Fruit fly (Drosophila melanogaster) whole organism, embryonic: Measurements from ENCODE around the gene Arfip.

Experiments
- Asciz ChIP-seq: fragments of 200-800 bp; sonication (Bioruptor generic); optimal IDR thresholded peaks from 2 replicates; lab custom pipeline; 2017; ENCODE audit warnings: missing biosample characterization, mild to moderate bottlenecking, missing genetic modification characterization, missing genetic modification reagents
- CG10267 ChIP-seq: fragments of 200-800 bp; sonication (Bioruptor generic); optimal IDR thresholded peaks from 2 replicates; lab custom pipeline; 2018; ENCODE audit warnings: missing biosample characterization, mild to moderate bottlenecking, missing genetic modification characterization, moderate library complexity
- CG12659 ChIP-seq: fragments of 200-800 bp; sonication (Bioruptor generic); optimal IDR thresholded peaks from 3 replicates; lab custom pipeline; 2017; ENCODE audit warnings: mild to moderate bottlenecking, missing biosample characterization, missing genetic modification reagents, missing genetic modification characterization
- CG13624 ChIP-seq: fragments of 200-800 bp; sonication (Bioruptor generic); optimal IDR thresholded peaks from 2 replicates; lab custom pipeline; 2016; ENCODE audit warnings: missing biosample characterization, missing genetic modification characterization
- CG14441 ChIP-seq: fragments of 200-800 bp; sonication (Bioruptor generic); IDR thresholded peaks from 2 replicates; pipeline ENCODE4 v1.3.6; 2022; ENCODE audit warnings: missing biosample characterization, missing genetic modification characterization
- CG15073 ChIP-seq: fragments of 200-800 bp; sonication (Bioruptor generic); optimal IDR thresholded peaks from 2 replicates; lab custom pipeline; 2016; ENCODE audit warnings: missing biosample characterization, missing genetic modification characterization
- CG15514 ChIP-seq: fragments of 200-800 bp; sonication (Bioruptor generic); optimal IDR thresholded peaks from 3 replicates; lab custom pipeline; 2017; ENCODE audit warnings: missing biosample characterization, missing genetic modification characterization, mild to moderate bottlenecking, moderate library complexity, missing genetic modification reagents
- CG1603 ChIP-seq: fragments of 200-800 bp; sonication (Bioruptor generic); optimal IDR thresholded peaks from 2 replicates; lab custom pipeline; 2019; ENCODE audit warnings: missing biosample characterization, mild to moderate bottlenecking, missing genetic modification characterization, moderate library complexity
- CG16779 ChIP-seq: fragments of 200-800 bp; sonication (Bioruptor generic); IDR thresholded peaks from 2 replicates; pipeline ENCODE4 v1.3.6; 2022; ENCODE audit warnings: missing biosample characterization, missing genetic modification characterization
- CG17328 ChIP-seq: fragments of 200-800 bp; sonication (Bioruptor generic); IDR thresholded peaks from 2 replicates; pipeline ENCODE4 v1.3.6; 2022; ENCODE audit warnings: missing biosample characterization, missing genetic modification characterization
- CG17802 ChIP-seq: fragments of 200-800 bp; sonication (Bioruptor generic); optimal IDR thresholded peaks from 2 replicates; lab custom pipeline; 2018; ENCODE audit warnings: missing biosample characterization, mild to moderate bottlenecking, missing genetic modification characterization, moderate library complexity
- CG2116 ChIP-seq: fragments of 200-800 bp; sonication (Bioruptor generic); optimal IDR thresholded peaks from 3 replicates; lab custom pipeline; 2018; ENCODE audit warnings: missing biosample characterization, mild to moderate bottlenecking, missing genetic modification characterization
- CG2712 ChIP-seq: fragments of 200-800 bp; optimal IDR thresholded peaks from 3 replicates; lab custom pipeline; 2019; ENCODE audit warnings: missing biosample characterization, mild to moderate bottlenecking, missing genetic modification characterization, moderate library complexity
- CG34376 ChIP-seq: fragments of 200-800 bp; sonication (Bioruptor generic); optimal IDR thresholded peaks from 2 replicates; lab custom pipeline; 2018; ENCODE audit warnings: missing biosample characterization, mild to moderate bottlenecking, missing genetic modification characterization
- CG4404 ChIP-seq: fragments of 200-800 bp; sonication (Bioruptor generic); IDR thresholded peaks from 2 replicates; pipeline ENCODE4 v1.3.6; 2022; ENCODE audit warnings: missing biosample characterization, missing genetic modification characterization
- CG5245 ChIP-seq: fragments of 200-800 bp; sonication (Bioruptor generic); optimal IDR thresholded peaks from 3 replicates; lab custom pipeline; 2016; ENCODE audit warnings: missing biosample characterization, missing genetic modification characterization
- CG6175 ChIP-seq: fragments of 200-800 bp; sonication (Bioruptor generic); IDR thresholded peaks from 3 replicates; pipeline ENCODE4 v1.3.6; 2022; ENCODE audit warnings: missing biosample characterization, missing genetic modification characterization
- CG8089 ChIP-seq: fragments of 200-800 bp; sonication (Bioruptor generic); optimal IDR thresholded peaks from 3 replicates; lab custom pipeline; 2016; ENCODE audit warnings: missing biosample characterization, missing genetic modification characterization
- CG9797 ChIP-seq: fragments of 200-800 bp; sonication (Bioruptor generic); optimal IDR thresholded peaks from 3 replicates; lab custom pipeline; 2018; ENCODE audit warnings: missing biosample characterization, mild to moderate bottlenecking, missing genetic modification characterization
- Doc2 ChIP-seq: fragments of 200-800 bp; sonication (Bioruptor generic); IDR thresholded peaks from 2 replicates; pipeline ENCODE4 v1.3.6; 2022; ENCODE audit warnings: missing biosample characterization, missing genetic modification characterization
- Doc3 ChIP-seq: fragments of 200-800 bp; sonication (Bioruptor generic); IDR thresholded peaks from 3 replicates; pipeline ENCODE4 v1.3.6; 2022; ENCODE audit warnings: missing biosample characterization, missing genetic modification characterization; ENCODE audit not compliant: partially characterized antibody
- E2f2 ChIP-seq: fragments of 200-800 bp; sonication (Bioruptor generic); IDR thresholded peaks from 2 replicates; pipeline ENCODE4 v1.3.6; 2022; ENCODE audit warnings: missing biosample characterization, missing genetic modification characterization
- Hmr ChIP-seq: fragments of 200-800 bp; sonication (Bioruptor generic); optimal IDR thresholded peaks from 3 replicates; lab custom pipeline; 2017; ENCODE audit warnings: mild to moderate bottlenecking, missing biosample characterization, missing genetic modification reagents, missing genetic modification characterization
- MTF-1 ChIP-seq: fragments of 200-800 bp; sonication (Bioruptor generic); optimal IDR thresholded peaks from 2 replicates; lab custom pipeline; 2018; ENCODE audit warnings: missing biosample characterization, mild to moderate bottlenecking, missing genetic modification characterization, borderline replicate concordance
- Med ChIP-seq: fragments of 200-800 bp; sonication (Bioruptor generic); peaks from one replicate; lab custom pipeline; 2016; ENCODE audit warnings: missing biosample characterization, missing genetic modification characterization, mild to moderate bottlenecking, inconsistent platforms, moderate library complexity
- NC2α ChIP-seq: fragments of 200-800 bp; sonication (Bioruptor generic); optimal IDR thresholded peaks from 2 replicates; lab custom pipeline; 2016; ENCODE audit warnings: missing biosample characterization, missing genetic modification characterization
- Nf-YB ChIP-seq: fragments of 200-800 bp; sonication (Bioruptor generic); optimal IDR thresholded peaks from 3 replicates; lab custom pipeline; 2019; ENCODE audit warnings: missing biosample characterization, mild to moderate bottlenecking, missing genetic modification characterization, moderate library complexity
- Rfx ChIP-seq: fragments of 200-800 bp; sonication (Bioruptor generic); IDR thresholded peaks from 2 replicates; pipeline ENCODE4 v1.3.6; 2022; ENCODE audit warnings: missing biosample characterization, missing genetic modification characterization
- Ssrp ChIP-seq: fragments of 200-800 bp; sonication (Bioruptor generic); optimal IDR thresholded peaks from 2 replicates; lab custom pipeline; 2018; ENCODE audit warnings: missing biosample characterization, mild to moderate bottlenecking, missing genetic modification characterization, moderate library complexity
- Tbp ChIP-seq: fragments of >200 bp; optimal IDR thresholded peaks from 2 replicates; lab custom pipeline; 2018; ENCODE audit warnings: missing biosample characterization, missing genetic modification characterization
- Trl ChIP-seq, 3 experiments: fragments of >200 bp in 2 of 3; fragments of 200-800 bp in 1 of 3; sonication (Bioruptor generic) in 1 of 3; optimal IDR thresholded peaks; 2 replicates in 1 of 3; 3 replicates in 2 of 3; lab custom pipeline; 2016 to 2017; ENCODE audit warnings: missing biosample characterization in 1 of 3, missing genetic modification characterization in 1 of 3
- Xrp1 ChIP-seq: fragments of 200-800 bp; sonication (Bioruptor generic); IDR thresholded peaks from 2 replicates; pipeline ENCODE4 v1.3.6; 2022; ENCODE audit warnings: missing biosample characterization, missing genetic modification characterization
- bab2 ChIP-seq: fragments of 200-800 bp; sonication (Bioruptor generic); optimal IDR thresholded peaks from 2 replicates; lab custom pipeline; 2016; ENCODE audit warnings: missing biosample characterization, missing genetic modification characterization
- bcd ChIP-seq: fragments of 200-800 bp; sonication (Bioruptor generic); optimal IDR thresholded peaks from 2 replicates; lab custom pipeline; 2017; ENCODE audit warnings: missing biosample characterization, mild to moderate bottlenecking, missing genetic modification characterization
- ci ChIP-seq: fragments of 200-800 bp; sonication (Bioruptor generic); IDR thresholded peaks from 3 replicates; pipeline ENCODE4 v1.3.6; 2022; ENCODE audit warnings: missing biosample characterization, missing genetic modification characterization
- cwo ChIP-seq: fragments of 200-800 bp; sonication (Bioruptor generic); optimal IDR thresholded peaks from 3 replicates; lab custom pipeline; 2017; ENCODE audit warnings: missing biosample characterization, missing genetic modification characterization, mild to moderate bottlenecking, moderate library complexity, missing genetic modification reagents
- ewg ChIP-seq: fragments of 200-800 bp; sonication (Bioruptor generic); optimal IDR thresholded peaks from 3 replicates; lab custom pipeline; 2017; ENCODE audit warnings: mild to moderate bottlenecking, missing biosample characterization, missing genetic modification reagents, missing genetic modification characterization
- gcm ChIP-seq: fragments of 200-800 bp; sonication (Bioruptor generic); optimal IDR thresholded peaks from 2 replicates; lab custom pipeline; 2019; ENCODE audit warnings: missing biosample characterization, mild to moderate bottlenecking, missing genetic modification characterization, moderate library complexity
- gem ChIP-seq: fragments of 200-800 bp; sonication (Bioruptor generic); optimal IDR thresholded peaks from 2 replicates; lab custom pipeline; 2019; ENCODE audit warnings: missing biosample characterization, mild to moderate bottlenecking, missing genetic modification characterization, moderate library complexity
- h ChIP-seq: fragments of >200 bp; optimal IDR thresholded peaks from 2 replicates; lab custom pipeline; 2017
- ind ChIP-seq: fragments of 200-800 bp; sonication (Bioruptor generic); optimal IDR thresholded peaks from 3 replicates; lab custom pipeline; 2016; ENCODE audit warnings: missing biosample characterization, missing genetic modification characterization
- inv ChIP-seq: fragments of 200-800 bp; sonication (Bioruptor generic); IDR thresholded peaks from 2 replicates; pipeline ENCODE4 v1.3.6; 2022; ENCODE audit warnings: missing biosample characterization, missing genetic modification characterization; ENCODE audit not compliant: partially characterized antibody
- jing ChIP-seq: fragments of 200-800 bp; sonication (Bioruptor generic); optimal IDR thresholded peaks from 2 replicates; lab custom pipeline; 2018; ENCODE audit warnings: missing biosample characterization, mild to moderate bottlenecking, missing genetic modification characterization
- lola ChIP-seq, 3 experiments: fragments of >200 bp in 2 of 3; fragments of 200-800 bp in 1 of 3; sonication (Bioruptor generic) in 1 of 3; optimal IDR thresholded peaks; 2 replicates each; lab custom pipeline; 2017 to 2019; ENCODE audit warnings: missing biosample characterization in 3 of 3, missing genetic modification characterization in 3 of 3, mild to moderate bottlenecking in 1 of 3, moderate library complexity in 1 of 3
- onecut ChIP-seq: fragments of 200-800 bp; sonication (Bioruptor generic); IDR thresholded peaks from 2 replicates; pipeline ENCODE4 v1.3.6; 2022; ENCODE audit warnings: missing biosample characterization, missing genetic modification characterization
- ro ChIP-seq: fragments of 200-800 bp; sonication (Bioruptor generic); IDR thresholded peaks from 2 replicates; pipeline ENCODE4 v1.3.6; 2022; ENCODE audit warnings: missing biosample characterization, missing genetic modification characterization
- scrt ChIP-seq: fragments of 200-800 bp; sonication (Bioruptor generic); optimal IDR thresholded peaks from 2 replicates; lab custom pipeline; 2018; ENCODE audit warnings: missing biosample characterization, mild to moderate bottlenecking, missing genetic modification characterization, moderate library complexity
- sug ChIP-seq: fragments of 200-800 bp; optimal IDR thresholded peaks from 2 replicates; lab custom pipeline; 2019; ENCODE audit warnings: missing biosample characterization, mild to moderate bottlenecking, missing genetic modification characterization, moderate library complexity
- tap ChIP-seq: fragments of 200-800 bp; optimal IDR thresholded peaks from 3 replicates; lab custom pipeline; 2019; ENCODE audit warnings: missing biosample characterization, mild to moderate bottlenecking, missing genetic modification characterization, moderate library complexity
- tio ChIP-seq: fragments of 200-800 bp; sonication (Bioruptor generic); optimal IDR thresholded peaks from 2 replicates; lab custom pipeline; 2017; ENCODE audit warnings: missing biosample characterization, missing genetic modification characterization, inconsistent platforms
- zfh2 ChIP-seq: fragments of 200-800 bp; sonication (Bioruptor generic); optimal IDR thresholded peaks from 2 replicates; lab custom pipeline; 2016; ENCODE audit warnings: missing biosample characterization, missing genetic modification characterization

Arfip gene

DNA sequence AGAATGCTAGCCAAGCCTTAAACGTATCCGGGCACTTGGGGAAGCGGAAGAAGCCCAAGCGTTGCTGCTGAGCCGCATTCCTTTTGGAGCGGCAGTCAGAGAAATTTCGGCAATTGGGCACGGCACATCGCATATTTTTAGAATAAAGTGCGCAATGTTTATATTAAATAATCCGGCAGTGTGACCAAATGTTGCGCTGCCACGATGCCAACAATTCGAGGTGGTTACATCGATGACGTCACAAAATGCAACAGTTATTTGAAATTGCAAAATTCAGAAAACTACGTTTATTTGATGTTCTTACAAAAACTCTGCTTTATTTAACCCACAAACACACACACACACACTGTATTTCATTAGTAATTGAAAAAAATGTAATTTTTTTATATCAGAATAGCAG is 14.9 kb downstream of the Arfip start, which contains the start of gene CG6689 (continued):
- no peak for TF ChIP-seq onecut (GFP tag; lab: Robert Waterston, UW)
- TF ChIP-seq CG2712: peak; percentile 5
- peak; percentile 88 for TF ChIP-seq CG9797 (GFP tag; lab: Kevin White, UChicago)
- TF ChIP-seq CG1603: peak; percentile 51
- no peak for TF ChIP-seq Xrp1 (GFP tag; lab: Robert Waterston, UW)
- TF ChIP-seq gem (tag; lab: Kevin White, UChicago): peak; percentile 16
- TF ChIP-seq ci (GFP tag; lab: Robert Waterston, UW): peak; percentile 66; the same call in 1 of the 3 replicates
- TF ChIP-seq Doc2 (GFP tag; lab: Robert Waterston, UW): no peak
- TF ChIP-seq inv: 0 out of 2 replicates have a peak, but pooled peaks have one; percentile 28
- TF ChIP-seq CG5245 (GFP tag; lab: Kevin White, UChicago): no peak
- peak; percentile 80 for TF ChIP-seq CG2116 (GFP tag; lab: Kevin White, UChicago)
- TF ChIP-seq ewg (GFP tag; lab: Kevin White, UChicago): peak; percentile 37
- no peak for TF ChIP-seq NC2α
- TF ChIP-seq Trl (optimal IDR thresholded peaks at IDR 0.05; lab: Kevin White, UChicago): no peak
- no peak for TF ChIP-seq Trl (GFP tag; optimal IDR thresholded peaks at IDR 0.05; lab: Kevin White, UChicago)
- TF ChIP-seq Tbp (GFP tag; lab: Kevin White, UChicago): no peak
- TF ChIP-seq sug (tag; lab: Kevin White, UChicago): peak; percentile 25
- peak; percentile 55 for TF ChIP-seq CG12659 (GFP tag; lab: Kevin White, UChicago)
- TF ChIP-seq CG16779 (GFP tag; lab: Robert Waterston, UW): no peak
- peak; percentile 9 for TF ChIP-seq CG10267 (tag; lab: Kevin White, UChicago)
- no peak for TF ChIP-seq ind (GFP tag; lab: Kevin White, UChicago)
- TF ChIP-seq CG17802: no peak
- peak; percentile 88 for TF ChIP-seq Med (GFP tag; lab: Kevin White, UChicago)
- peak; percentile 5 for TF ChIP-seq MTF-1 (GFP tag; lab: Kevin White, UChicago)
- TF ChIP-seq scrt (GFP tag; lab: Kevin White, UChicago): peak; percentile 21
- 0 out of 2 replicates have a peak, but pooled peaks have one; percentile 24 for TF ChIP-seq Rfx
- no peak for TF ChIP-seq cwo (GFP tag; lab: Kevin White, UChicago)
- TF ChIP-seq jing (GFP tag; lab: Kevin White, UChicago): no peak
- peak; percentile 77 for TF ChIP-seq CG13624 (GFP tag; lab: Kevin White, UChicago)
- TF ChIP-seq Hmr (GFP tag; lab: Kevin White, UChicago): peak; percentile 31
- peak; percentile 49 for TF ChIP-seq CG34376
- TF ChIP-seq Ssrp (tag; lab: Kevin White, UChicago): no peak
- TF ChIP-seq CG6175: no peak
- no peak for TF ChIP-seq Asciz
- TF ChIP-seq Doc3 (GFP tag; lab: Robert Waterston, UW): no peak
- no peak for TF ChIP-seq ro

- TF ChIP-seq tap (peak; percentile 77), CG15514 (GFP tag; lab: Kevin White, UChicago) (peak; percentile 93), CG8089 (peak; percentile 93), tio (GFP tag; lab: Kevin White, UChicago) (no peak), bab2 (GFP tag; lab: Kevin White, UChicago) (peak; percentile 75), CG14441 (GFP tag; lab: Robert Waterston, UW) (peak; percentile 75), CG4404 (GFP tag; lab: Robert Waterston, UW) (peak; percentile 35; the same call in 1 of the 2 replicates), CG17328 (GFP tag; lab: Robert Waterston, UW) (peak; percentile 87), lola (GFP tag; optimal IDR thresholded peaks at IDR 0.05; lab: Kevin White, UChicago) (peak in 1 of 3 experiments; percentile 76), CG12659 (GFP tag; lab: Kevin White, UChicago) (peak; percentile 98), E2f2 (GFP tag; lab: Robert Waterston, UW) (peak; percentile 80), bcd (GFP tag; lab: Kevin White, UChicago) (peak; percentile 96), Nf-YB (GFP tag; lab: Kevin White, UChicago) (peak; percentile 77), zfh2 (GFP tag; lab: Kevin White, UChicago) (peak; percentile 70), CG15073 (peak; percentile 9), h (lab: Kevin White, UChicago) (no peak), gcm (GFP tag; lab: Kevin White, UChicago) (peak; percentile 89)
These were observed 18.6 kb downstream of the Arfip start, which contains the start of the genes RpS25 and CG4820 for dm6 chr3R:11216156-11216630. Gene RpS25 (minus strand): TSS chr3R:11216287. Gene CG4820 (plus strand): TSS chr3R:11216535.
